Worm (Caenorhabditis elegans): ENCODE results near the gene C05D11.5.

Gene C05D11.5

DNA sequence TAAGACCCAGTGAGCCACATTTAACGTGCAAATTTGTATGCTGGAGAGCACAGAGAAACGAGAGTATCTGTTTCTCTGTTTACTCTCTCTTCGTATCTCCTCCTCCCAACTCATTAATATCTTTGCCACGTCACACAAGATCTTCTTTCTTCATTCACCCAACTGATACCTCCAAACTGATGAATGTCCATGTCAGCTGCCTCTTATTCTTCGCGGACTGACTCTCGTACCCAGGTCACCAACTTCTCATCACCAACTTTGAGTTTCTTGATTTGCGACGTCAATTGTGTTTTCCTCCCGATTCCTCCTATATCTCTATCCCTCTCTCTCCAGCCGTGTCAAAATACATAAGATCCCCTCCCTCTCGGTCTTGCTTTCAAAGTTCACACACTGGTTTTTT is 9.5 kb downstream of the C05D11.5 start:
- TF ChIP-seq ceh-13 (GFP tag; optimal IDR thresholded peaks at IDR 0.05), result no peak

ce11 chrIII:6399424-6399823 is 12.4 kb downstream of the C05D11.5 start:
- TF ChIP-seq scrt-1 (GFP tag; IDR thresholded peaks at IDR 0.05), result no peak

DNA sequence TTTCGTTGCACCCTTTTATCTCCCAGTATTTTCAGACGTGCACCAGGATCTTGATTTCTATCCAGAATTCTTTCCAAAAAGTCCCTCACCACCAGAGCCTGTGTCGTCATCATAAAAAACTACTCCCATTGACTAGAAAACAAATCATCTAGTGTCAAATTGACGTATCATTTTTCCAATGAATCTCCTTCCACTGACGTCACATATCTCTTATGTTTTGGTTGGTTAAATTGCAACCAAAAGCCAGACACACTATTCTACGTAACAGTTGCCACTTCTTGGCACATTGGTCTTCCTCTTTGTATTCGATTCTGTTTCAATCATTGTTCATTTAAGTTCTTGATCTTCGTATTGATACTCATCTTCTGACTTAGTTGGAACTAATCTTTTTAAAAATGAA is 13.7 kb downstream of the C05D11.5 start:
- TF ChIP-seq hnd-1 (tag; optimal IDR thresholded peaks at IDR 0.05) (no peak), aly-1 (tag; optimal IDR thresholded peaks at IDR 0.05) (no peak), ceh-13 (GFP tag; optimal IDR thresholded peaks at IDR 0.05) (no peak), ama-1 (optimal IDR thresholded peaks at IDR 0.05) (no peak), B0310.2 (tag; optimal IDR thresholded peaks at IDR 0.05) (no peak), hmg-4 (GFP tag; optimal IDR thresholded peaks at IDR 0.05) (no peak)

DNA sequence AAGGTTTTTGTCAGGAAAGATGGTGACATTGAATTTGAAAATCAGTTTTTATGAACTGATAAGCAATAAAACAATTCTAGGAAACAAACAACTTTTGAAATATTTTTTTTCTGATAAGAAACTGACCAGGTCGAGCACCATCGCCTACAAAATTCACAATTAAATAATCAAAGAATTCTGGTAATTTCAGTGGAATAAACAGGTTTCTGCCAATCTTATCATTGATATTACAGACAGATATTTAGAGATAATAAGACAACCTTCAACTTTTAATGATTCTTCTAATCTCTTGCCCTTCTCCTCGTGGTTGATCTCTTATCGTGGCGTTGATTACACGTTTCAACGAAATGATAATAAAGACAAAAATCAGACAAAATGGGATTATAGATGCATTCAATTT is 15.4 kb downstream of the C05D11.5 start:
- TF ChIP-seq F13C5.2 (tag; optimal IDR thresholded peaks at IDR 0.05), result no peak

ce11 chrIII:6395706-6396232 is 16.0 kb downstream of the C05D11.5 start, which contains the start of gene oatr-1:
Gene oatr-1, minus strand, starts transcription at chrIII:6396182.
- TF ChIP-seq tbx-37 (GFP tag; conservative IDR thresholded peaks at IDR 0.05) (no peak), ceh-13 (GFP tag; optimal IDR thresholded peaks at IDR 0.05) (no peak), ets-7 (tag; optimal IDR thresholded peaks at IDR 0.05) (no peak), hmbx-1 (tag; optimal IDR thresholded peaks at IDR 0.05) (no peak), F13C5.2 (tag; optimal IDR thresholded peaks at IDR 0.05) (no peak), hnd-1 (tag; optimal IDR thresholded peaks at IDR 0.05) (no peak), aly-1 (tag; optimal IDR thresholded peaks at IDR 0.05) (no peak), ceh-36 (tag; optimal IDR thresholded peaks at IDR 0.05) (no peak), scrt-1 (GFP tag; IDR thresholded peaks at IDR 0.05) (no peak), pes-1 (GFP tag; IDR thresholded peaks at IDR 0.05) (no peak), tbx-11 (GFP tag; IDR thresholded peaks at IDR 0.05) (no peak), hmg-4 (GFP tag; optimal IDR thresholded peaks at IDR 0.05) (no peak), ama-1 (optimal IDR thresholded peaks at IDR 0.05) (no peak), tra-4 (tag; optimal IDR thresholded peaks at IDR 0.05) (no peak), flt-1 (GFP tag; IDR thresholded peaks at IDR 0.05) (no peak), B0310.2 (tag; optimal IDR thresholded peaks at IDR 0.05) (no peak), sea-1 (GFP tag; conservative IDR thresholded peaks at IDR 0.05) (no peak)

ce11 chrIII:6390644-6391043 is 21.2 kb downstream of the C05D11.5 start, which contains the start of gene smrc-1:
Gene smrc-1, plus strand, starts transcription at chrIII:6390944.
- TF ChIP-seq ceh-13 (GFP tag; optimal IDR thresholded peaks at IDR 0.05), result no peak
- TF ChIP-seq tbx-37 (GFP tag; conservative IDR thresholded peaks at IDR 0.05), result no peak
- no peak for TF ChIP-seq hmbx-1 (tag; optimal IDR thresholded peaks at IDR 0.05)
- TF ChIP-seq hmg-4 (GFP tag; optimal IDR thresholded peaks at IDR 0.05), result no peak
- TF ChIP-seq F13C5.2 (tag; optimal IDR thresholded peaks at IDR 0.05), result no peak
- TF ChIP-seq hnd-1 (tag; optimal IDR thresholded peaks at IDR 0.05), result no peak

DNA sequence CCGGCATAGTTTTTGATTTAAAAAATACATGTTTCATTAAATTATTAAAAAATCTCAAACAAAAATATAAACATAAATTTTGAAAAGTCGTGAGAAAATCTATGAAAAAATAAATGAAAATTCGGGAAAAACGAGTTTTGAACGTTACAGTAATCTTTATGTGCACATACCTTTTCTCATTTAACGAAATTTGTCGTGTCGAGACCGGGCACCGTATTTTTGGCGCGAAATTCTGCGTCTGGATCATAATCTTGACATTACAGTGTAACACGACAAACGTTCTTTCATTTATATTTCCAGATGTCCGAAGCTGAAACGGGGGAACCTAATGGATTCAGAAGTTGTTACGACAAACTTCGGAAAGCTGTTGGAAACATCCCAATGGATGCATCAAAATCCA is 22.3 kb downstream of the C05D11.5 start, which contains the start of gene C16A3.2:
Gene C16A3.2 (plus strand): TSS at position 301 of the 400 bp plus-strand sequence.
- no peak for TF ChIP-seq aly-1 (tag; optimal IDR thresholded peaks at IDR 0.05)
- TF ChIP-seq ceh-13 (GFP tag; optimal IDR thresholded peaks at IDR 0.05), result no peak

DNA sequence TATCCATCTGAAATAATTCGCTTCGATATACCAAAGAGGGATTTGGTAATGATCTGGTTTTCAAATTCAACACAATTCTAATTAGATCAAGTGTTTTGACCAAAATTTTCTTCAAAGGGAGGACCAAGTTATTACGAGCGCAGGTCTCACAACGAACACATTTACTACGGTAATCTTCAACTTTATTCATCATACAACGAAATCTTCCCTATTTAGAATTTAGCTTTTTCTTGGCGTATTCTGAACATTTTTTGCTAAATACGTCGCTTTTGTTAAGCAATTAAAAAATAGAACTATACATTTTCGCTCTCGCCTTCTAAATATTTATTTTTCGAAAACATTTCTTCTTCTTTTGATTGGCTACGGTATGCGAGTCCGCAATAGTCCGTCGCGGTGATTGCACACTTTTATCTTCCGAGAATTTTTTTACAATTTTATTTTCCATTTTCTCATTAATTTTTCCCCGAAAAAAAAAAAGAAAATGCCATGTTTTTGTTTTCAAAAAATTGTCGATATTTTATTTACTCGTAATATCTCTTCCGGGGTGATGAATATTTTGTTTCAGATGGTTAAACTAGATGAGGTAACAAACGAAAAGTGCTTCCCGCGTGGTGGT is 28.7 kb downstream of the C05D11.5 start, which contains the start of gene let-716:
Gene let-716 (plus strand): TSS at position 566 of the 616 bp plus-strand sequence.
- TF ChIP-seq F13C5.2 (tag; optimal IDR thresholded peaks at IDR 0.05) (no peak), ama-1 (optimal IDR thresholded peaks at IDR 0.05) (peak; percentile 15)

DNA sequence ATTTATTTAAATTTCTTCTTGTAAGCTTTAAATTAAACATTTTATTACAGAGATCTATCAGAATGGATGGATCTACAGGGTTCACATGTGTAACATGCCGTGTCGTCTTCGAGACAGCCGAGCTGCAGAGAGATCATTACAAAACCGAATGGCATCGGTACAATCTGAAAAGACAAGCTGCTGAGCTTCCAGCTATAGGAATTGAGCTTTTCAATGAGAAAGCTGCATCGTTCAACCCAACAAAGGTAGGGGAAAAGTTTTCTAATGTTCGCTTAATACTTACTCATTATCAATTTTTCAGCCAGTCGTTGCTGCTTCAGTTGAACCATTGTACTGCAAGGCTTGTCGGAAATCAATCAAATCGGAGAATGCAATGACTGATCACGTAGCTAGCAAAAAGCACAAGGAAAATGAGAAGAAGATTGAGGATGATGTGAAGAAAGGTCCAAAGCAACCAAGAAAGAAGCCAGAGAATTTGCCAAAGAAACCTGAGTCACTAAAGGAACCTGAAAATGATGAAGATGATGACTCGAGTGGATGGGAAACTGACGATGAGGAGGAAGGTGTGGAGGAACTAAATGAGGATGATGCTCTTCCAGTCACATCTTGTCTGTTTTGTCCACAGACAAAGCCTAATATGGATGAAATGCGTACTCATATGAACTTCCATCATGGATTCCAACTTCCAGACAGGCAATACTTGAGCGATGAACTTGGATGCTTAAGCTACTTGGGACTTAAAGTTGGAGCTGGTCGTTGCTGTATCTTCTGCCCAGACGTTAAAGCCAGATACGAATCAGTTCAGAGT is 30.0 kb downstream of the C05D11.5 start, which contains the start of gene znf-622:
Gene znf-622 (plus strand): TSS at position 51 of the 808 bp plus-strand sequence.
- peak; percentile 91 for TF ChIP-seq ama-1 (optimal IDR thresholded peaks at IDR 0.05)
- no peak for TF ChIP-seq F13C5.2 (tag; optimal IDR thresholded peaks at IDR 0.05)

DNA sequence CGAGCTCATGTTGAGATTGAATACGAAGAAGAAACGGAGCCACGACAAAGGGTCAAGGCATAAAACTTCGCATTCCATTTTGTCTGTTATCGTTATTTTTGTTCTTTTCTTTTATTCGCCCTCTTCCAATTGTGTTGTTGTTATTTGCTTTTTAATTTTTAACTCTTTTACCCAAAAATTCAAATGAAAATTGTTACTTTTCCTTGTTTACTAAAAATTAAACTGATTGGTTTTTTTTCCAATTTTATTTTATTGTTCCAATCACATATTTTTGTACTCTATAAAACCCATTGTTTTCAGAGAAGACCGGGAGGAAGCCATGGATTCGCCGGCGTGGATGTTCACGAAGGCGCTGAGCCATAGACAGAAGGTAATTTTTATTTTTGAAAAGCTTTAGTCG is 31.3 kb downstream of the C05D11.5 start, which contains the start of gene C16A3.5:
Gene C16A3.5 (plus strand): TSS at position 301 of the 400 bp plus-strand sequence.
- TF ChIP-seq hnd-1 (tag; optimal IDR thresholded peaks at IDR 0.05) (no peak), pes-1 (GFP tag; IDR thresholded peaks at IDR 0.05) (no peak), scrt-1 (GFP tag; IDR thresholded peaks at IDR 0.05) (no peak), F13C5.2 (tag; optimal IDR thresholded peaks at IDR 0.05) (no peak), tbx-37 (GFP tag; conservative IDR thresholded peaks at IDR 0.05) (no peak), ceh-13 (GFP tag; optimal IDR thresholded peaks at IDR 0.05) (no peak), ets-7 (tag; optimal IDR thresholded peaks at IDR 0.05) (no peak), tbx-11 (GFP tag; IDR thresholded peaks at IDR 0.05) (no peak), hmg-4 (GFP tag; optimal IDR thresholded peaks at IDR 0.05) (no peak), hmbx-1 (tag; optimal IDR thresholded peaks at IDR 0.05) (no peak), B0310.2 (tag; optimal IDR thresholded peaks at IDR 0.05) (no peak), aly-1 (tag; optimal IDR thresholded peaks at IDR 0.05) (no peak), flt-1 (GFP tag; IDR thresholded peaks at IDR 0.05) (no peak), ceh-36 (tag; optimal IDR thresholded peaks at IDR 0.05) (no peak), tra-4 (tag; optimal IDR thresholded peaks at IDR 0.05) (no peak), ama-1 (optimal IDR thresholded peaks at IDR 0.05) (no peak)
